Fruit fly (Drosophila melanogaster) whole organism, wandering third instar larva: Measurements from ENCODE around the gene CG17928.

ENCODE experiments used
- Hnf4 ChIP-seq: fragments of 200-800 bp; sonication (Bioruptor generic); optimal IDR thresholded peaks from 2 replicates; lab custom pipeline; 2016; ENCODE audit warnings: missing biosample characterization, mild to moderate bottlenecking, missing genetic modification characterization
- Mio ChIP-seq: sonication (Bioruptor generic); optimal IDR thresholded peaks from 2 replicates; lab custom pipeline; 2016; ENCODE audit warnings: missing biosample characterization, missing genetic modification characterization
- OdsH ChIP-seq: fragments of 200-800 bp; sonication (Bioruptor generic); optimal IDR thresholded peaks from 2 replicates; lab custom pipeline; 2016; ENCODE audit warnings: missing biosample characterization, mild to moderate bottlenecking, missing genetic modification characterization
- Rel ChIP-seq, 2 experiments: fragments of 200-800 bp; sonication (Bioruptor generic) in 1 of 2; optimal IDR thresholded peaks; 2 replicates in 1 of 2; 3 replicates in 1 of 2; lab custom pipeline; 2016 to 2019; ENCODE audit warnings: mild to moderate bottlenecking in 2 of 2, missing biosample characterization in 2 of 2, missing genetic modification characterization in 2 of 2, moderate library complexity in 1 of 2
- dmrt93B ChIP-seq: fragments of 200-800 bp; sonication (Bioruptor generic); optimal IDR thresholded peaks from 2 replicates; lab custom pipeline; 2018; ENCODE audit warnings: missing biosample characterization, mild to moderate bottlenecking, missing genetic modification characterization
- h ChIP-seq: fragments of 200-800 bp; sonication (Bioruptor generic); optimal IDR thresholded peaks from 3 replicates; lab custom pipeline; 2016; ENCODE audit warnings: missing biosample characterization, mild to moderate bottlenecking, missing genetic modification characterization
- usp ChIP-seq: fragments of >200 bp; optimal IDR thresholded peaks from 2 replicates; lab custom pipeline; 2017; ENCODE audit warnings: missing biosample characterization, missing genetic modification characterization

DNA sequence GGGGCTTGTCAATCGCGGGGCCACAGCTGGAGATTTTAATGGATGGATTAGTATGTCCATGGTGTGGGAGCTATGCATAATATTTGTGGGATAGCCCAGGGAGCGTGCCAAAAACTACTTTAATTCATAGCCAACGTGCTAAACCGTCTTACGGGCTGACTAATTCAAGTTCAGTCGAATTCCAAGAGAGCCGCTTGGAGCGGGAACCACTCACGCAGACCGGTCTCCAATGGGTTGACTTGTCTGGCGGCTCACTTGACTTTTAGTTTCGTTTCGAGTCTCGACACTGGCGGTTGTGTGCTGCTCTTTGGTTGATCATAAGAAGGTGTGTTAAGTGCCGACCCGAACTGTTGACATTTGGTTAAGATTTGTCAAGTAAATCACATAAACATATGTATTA lies 37.3 kb upstream of the CG17928 start, which contains the start of gene yellow-b:
- no peak for TF ChIP-seq Rel (GFP tag; optimal IDR thresholded peaks at IDR 0.05; lab: Kevin White, UChicago)
- TF ChIP-seq Rel (tag; optimal IDR thresholded peaks at IDR 0.05; lab: Kevin White, UChicago) = no peak
- TF ChIP-seq h = no peak
- no peak for TF ChIP-seq dmrt93B (GFP tag; lab: Kevin White, UChicago)
- no peak for TF ChIP-seq Hnf4
- TF ChIP-seq Mio (GFP tag; lab: Kevin White, UChicago) = no peak
- no peak for TF ChIP-seq usp (GFP tag; lab: Kevin White, UChicago)
- TF ChIP-seq OdsH (GFP tag; lab: Kevin White, UChicago) = no peak
